Worm (Caenorhabditis elegans): ENCODE data around the gene C15B12.3.

DNA sequence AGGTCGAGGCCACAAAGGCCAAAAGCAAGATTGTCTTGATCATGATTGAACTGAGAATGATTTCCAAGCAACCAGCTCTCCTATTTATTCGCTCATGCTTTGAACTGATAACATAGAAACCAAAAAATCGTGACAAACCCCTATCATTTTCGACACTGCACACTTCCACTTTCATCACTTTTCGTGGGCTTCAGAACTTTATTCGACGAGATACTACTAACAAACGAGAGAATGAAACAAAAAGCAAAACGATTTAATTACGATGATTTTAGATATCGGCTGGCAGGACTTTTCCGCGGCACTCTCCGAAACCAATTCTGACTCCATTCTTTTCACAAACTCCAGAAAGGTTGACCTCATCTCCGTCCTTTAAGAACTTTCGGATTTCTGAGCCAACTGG is 20.8 kb downstream of the C15B12.3 start, which contains the start of gene asp-14:
- TF ChIP-seq T26A5.8 (tag; optimal IDR thresholded peaks at IDR 0.05) (no peak), him-1 (tag; optimal IDR thresholded peaks at IDR 0.05) (no peak)

Measured in whole organism, young adult.